Worm (Caenorhabditis elegans) whole organism, late embryonic: ENCODE data around the gene col-80.

Experiments
- ceh-18 ChIP-seq: sonication (generic microtip); optimal IDR thresholded peaks from 2 replicates; lab custom pipeline; 2016; ENCODE audit warnings: missing genetic modification characterization, missing compliant biosample characterization
- ceh-19 ChIP-seq: fragments of 200-800 bp; sonication (Bioruptor generic); optimal IDR thresholded peaks from 2 replicates; lab custom pipeline; 2018; ENCODE audit warnings: mild to moderate bottlenecking, missing genetic modification characterization, missing compliant biosample characterization
- ceh-31 ChIP-seq: sonication (generic microtip); optimal IDR thresholded peaks from 2 replicates; lab custom pipeline; 2016; ENCODE audit warnings: missing genetic modification characterization, missing compliant biosample characterization
- che-1 ChIP-seq: sonication (generic microtip); optimal IDR thresholded peaks from 2 replicates; lab custom pipeline; 2016; ENCODE audit warnings: mild to moderate bottlenecking, missing genetic modification characterization, missing compliant biosample characterization
- nfya-1 ChIP-seq: sonication (generic microtip); optimal IDR thresholded peaks from 2 replicates; lab custom pipeline; 2017; ENCODE audit warnings: missing genetic modification characterization, mild to moderate bottlenecking, missing compliant biosample characterization, antibody characterized with exemption, moderate library complexity
- rnt-1 ChIP-seq: sonication (generic microtip); optimal IDR thresholded peaks from 2 replicates; lab custom pipeline; 2016; ENCODE audit warnings: missing genetic modification characterization, missing compliant biosample characterization
- sdc-2 ChIP-seq: sonication (generic microtip); optimal IDR thresholded peaks from 2 replicates; lab custom pipeline; 2016; ENCODE audit warnings: missing genotype, missing genetic modification characterization, missing compliant biosample characterization
- sox-4 ChIP-seq: sonication (generic microtip); optimal IDR thresholded peaks from 2 replicates; lab custom pipeline; 2017; ENCODE audit warnings: mild to moderate bottlenecking, missing genetic modification characterization, inconsistent platforms, missing compliant biosample characterization
- unc-42 ChIP-seq: sonication (generic microtip); optimal IDR thresholded peaks from 2 replicates; lab custom pipeline; 2016; ENCODE audit warnings: missing genotype, missing genetic modification characterization, missing compliant biosample characterization

col-80 gene

ce11 chrII:10753694-10754093 is 46.7 kb downstream of the col-80 start:
- TF ChIP-seq sox-4 (no peak), ceh-19 (GFP tag; lab: Kevin White, UChicago) (no peak), ceh-31 (tag; lab: Kevin White, UChicago) (no peak), ceh-18 (no peak), sdc-2 (tag; lab: Kevin White, UChicago) (no peak), unc-42 (tag; lab: Kevin White, UChicago) (peak; percentile 88), nfya-1 (tag; lab: Kevin White, UChicago) (no peak), rnt-1 (no peak)

ce11 chrII:10755455-10755854 is 48.5 kb downstream of the col-80 start:
- TF ChIP-seq unc-42 (tag; lab: Kevin White, UChicago) (peak; percentile 40), ceh-31 (tag; lab: Kevin White, UChicago) (peak; percentile 54), che-1 (tag; lab: Kevin White, UChicago) (no peak)
